Worm (Caenorhabditis elegans) whole organism, L1 larva: ENCODE measurements around the gene snx-6.

Experiments used
- blmp-1 ChIP-seq: fragments of 150-350 bp; optimal IDR thresholded peaks from 2 replicates; lab custom pipeline; 2014; ENCODE audit warnings: missing biosample characterization, missing genetic modification characterization
- ceh-63 ChIP-seq: fragments of 200-800 bp; sonication (Bioruptor generic); optimal IDR thresholded peaks from 2 replicates; lab custom pipeline; 2018; ENCODE audit warnings: mild to moderate bottlenecking, missing genetic modification characterization, missing compliant biosample characterization
- ceh-8 ChIP-seq: fragments of 200-800 bp; sonication (Bioruptor generic); optimal IDR thresholded peaks from 2 replicates; lab custom pipeline; 2018; ENCODE audit warnings: mild to moderate bottlenecking, missing genetic modification characterization, moderate library complexity, missing compliant biosample characterization
- egl-27 ChIP-seq, 2 experiments: fragments of 150-350 bp in 1 of 2; sonication (generic microtip); optimal IDR thresholded peaks; 3 replicates each; lab custom pipeline; 2017 to 2018; ENCODE audit warnings: missing biosample characterization in 2 of 2, missing genetic modification characterization in 2 of 2, missing genetic modification reagents in 2 of 2
- fkh-8 ChIP-seq: sonication (generic microtip); optimal IDR thresholded peaks from 2 replicates; lab custom pipeline; 2016; ENCODE audit warnings: mild to moderate bottlenecking, missing genetic modification characterization, missing compliant biosample characterization
- hpl-2 ChIP-seq: fragments of 150-350 bp; optimal IDR thresholded peaks from 2 replicates; lab custom pipeline; 2014; ENCODE audit warnings: missing biosample characterization, missing genetic modification reagents, missing genetic modification characterization
- lin-35 ChIP-seq, 2 experiments: fragments of 150-350 bp; optimal IDR thresholded peaks; 2 replicates each; lab custom pipeline; 2014; ENCODE audit warnings: missing biosample characterization in 2 of 2, missing genetic modification characterization in 2 of 2, missing genetic modification reagents in 2 of 2
- mep-1 ChIP-seq: fragments of 150-350 bp; optimal IDR thresholded peaks from 2 replicates; lab custom pipeline; 2014; ENCODE audit warnings: missing biosample characterization, missing genetic modification characterization
- nhr-20 ChIP-seq: sonication (generic microtip); optimal IDR thresholded peaks from 2 replicates; lab custom pipeline; 2016; ENCODE audit warnings: mild to moderate bottlenecking, missing genetic modification characterization, missing compliant biosample characterization
- nhr-76 ChIP-seq: sonication (generic microtip); optimal IDR thresholded peaks from 2 replicates; lab custom pipeline; 2017; ENCODE audit warnings: missing biosample characterization, missing genetic modification characterization
- nhr-85 ChIP-seq: sonication (generic microtip); peaks from one replicate; lab custom pipeline; 2016; ENCODE audit warnings: missing genetic modification characterization, inconsistent platforms, missing compliant biosample characterization
- pqm-1 ChIP-seq: sonication (generic microtip); optimal IDR thresholded peaks from 3 replicates; lab custom pipeline; 2017; ENCODE audit warnings: missing biosample characterization, missing genetic modification characterization
- sptf-1 ChIP-seq: fragments of 150-350 bp; optimal IDR thresholded peaks from 2 replicates; lab custom pipeline; 2014; ENCODE audit warnings: missing biosample characterization, missing genetic modification characterization
- swsn-7 ChIP-seq: sonication (generic microtip); optimal IDR thresholded peaks from 2 replicates; lab custom pipeline; 2016; ENCODE audit warnings: missing genetic modification characterization, missing compliant biosample characterization
- unc-130 ChIP-seq: fragments of 150-350 bp; optimal IDR thresholded peaks from 2 replicates; lab custom pipeline; 2017; ENCODE audit warnings: missing biosample characterization, missing genetic modification characterization, inconsistent platforms
- xbp-1 ChIP-seq: sonication (generic microtip); optimal IDR thresholded peaks from 2 replicates; lab custom pipeline; 2016; ENCODE audit warnings: missing genetic modification characterization, missing compliant biosample characterization

The snx-6 gene

DNA sequence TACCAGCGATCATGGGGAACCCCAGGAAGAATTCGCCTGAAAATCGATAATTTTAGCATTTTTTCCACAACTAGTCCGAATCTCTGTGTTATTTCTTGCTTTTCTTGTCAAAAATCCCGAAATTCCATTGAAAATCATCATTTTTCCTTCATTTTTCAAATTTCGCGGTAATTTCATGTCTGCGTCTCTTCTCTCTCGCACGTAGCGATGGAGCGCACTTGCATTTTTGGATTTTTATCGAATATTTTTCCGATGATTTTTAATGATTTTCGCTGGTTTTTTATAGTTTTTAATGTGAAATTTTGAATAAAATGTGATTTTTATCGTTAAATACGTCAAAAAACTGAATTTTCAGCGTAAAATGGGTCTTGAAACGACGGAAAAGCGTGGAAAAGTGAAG lies 58.5 kb downstream of the snx-6 start, which contains the start of gene E01B7.2 (continued):
- TF ChIP-seq sptf-1 (no peak), blmp-1 (peak; percentile 74), nhr-76 (no peak), pqm-1 (tag; lab: Kevin White, UChicago) (no peak), lin-35 (GFP tag; optimal IDR thresholded peaks at IDR 0.05; lab: Kevin White, UChicago) (peak; percentile 97 to 99), nhr-20 (tag; lab: Kevin White, UChicago) (peak; percentile 81), hpl-2 (peak; percentile 8), fkh-8 (tag; lab: Kevin White, UChicago) (peak; percentile 59), ceh-63 (no peak), ceh-8 (no peak), mep-1 (peak; percentile 87), egl-27 (tag; optimal IDR thresholded peaks at IDR 0.05; lab: Kevin White, UChicago) (no peak), nhr-85 (tag; lab: Kevin White, UChicago) (peak; percentile 90), swsn-7 (tag; lab: Kevin White, UChicago) (peak; percentile 83)

DNA sequence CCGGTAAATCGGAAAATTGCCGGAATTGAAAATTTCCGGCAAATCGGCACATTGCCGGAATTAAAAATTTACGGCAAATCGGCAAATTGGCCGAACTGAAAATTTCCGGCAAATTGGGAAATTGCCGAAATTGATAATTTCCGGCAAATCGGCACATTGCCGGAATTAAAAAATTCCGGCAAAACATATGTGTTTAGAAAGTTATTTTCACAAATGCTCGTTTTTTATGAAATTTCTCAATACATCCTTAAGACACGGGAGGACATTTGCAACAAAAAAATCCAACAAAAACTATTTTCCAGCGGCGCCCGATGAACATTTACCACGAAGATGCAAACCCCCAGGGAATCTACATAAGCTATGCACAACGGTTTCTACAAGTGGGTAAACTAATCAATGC lies 61.2 kb downstream of the snx-6 start, which contains the start of gene C06H5.8:
Gene C06H5.8 (plus strand): TSS at position 301 of the 400 bp plus-strand sequence.
- TF ChIP-seq swsn-7 (tag; lab: Kevin White, UChicago) (no peak), sptf-1 (no peak), xbp-1 (tag; lab: Kevin White, UChicago) (no peak), unc-130 (tag; lab: Kevin White, UChicago) (no peak)
